Worm (Caenorhabditis elegans): ENCODE measurements around the gene C55A6.7.

The C55A6.7 gene

DNA sequence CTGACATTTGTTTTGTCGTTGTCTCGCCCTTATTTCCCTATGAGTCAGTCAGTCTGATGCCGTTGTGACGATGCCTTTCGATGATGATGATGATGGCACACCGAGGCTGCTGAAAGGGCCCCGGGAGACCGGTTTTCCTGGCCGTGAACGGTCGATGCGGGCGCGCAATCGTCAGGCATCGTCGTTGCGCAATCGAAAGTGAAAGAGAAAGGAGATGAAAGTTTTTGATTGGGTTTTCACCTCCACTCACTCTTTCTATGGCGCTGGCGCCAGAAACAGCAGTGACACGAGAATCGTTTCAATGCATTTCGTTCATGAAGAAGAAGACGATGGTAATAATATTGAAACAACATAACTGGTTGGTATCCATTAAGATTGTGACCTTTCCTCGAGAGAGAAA lies 12.6 kb upstream of the C55A6.7 start (continued):
- TF ChIP-seq daf-12 (tag; optimal IDR thresholded peaks at IDR 0.05) (no peak), ceh-62 (tag; optimal IDR thresholded peaks at IDR 0.05) (no peak), egl-27 (tag; optimal IDR thresholded peaks at IDR 0.05) (no peak), lir-3 (tag; optimal IDR thresholded peaks at IDR 0.05) (no peak), lsy-2 (tag; optimal IDR thresholded peaks at IDR 0.05) (no peak), daf-19 (GFP tag; conservative IDR thresholded peaks at IDR 0.05) (no peak), snpc-4 (tag; optimal IDR thresholded peaks at IDR 0.05) (no peak), unc-130 (GFP tag; optimal IDR thresholded peaks at IDR 0.05) (no peak), zip-11 (GFP tag; IDR thresholded peaks at IDR 0.05) (no peak), mxl-2 (GFP tag; conservative IDR thresholded peaks at IDR 0.05) (no peak), F49E8.2 (tag; optimal IDR thresholded peaks at IDR 0.05; ENCODE audit: borderline replicate concordance) (no peak), zfp-3 (GFP tag; conservative IDR thresholded peaks at IDR 0.05) (no peak; the same call in 1 of the 2 replicates), hlh-30 (tag; optimal IDR thresholded peaks at IDR 0.05; ENCODE audit: insufficient read depth) (peak; percentile 36), fkh-10 (GFP tag; optimal IDR thresholded peaks at IDR 0.05) (no peak), zag-1 (tag; optimal IDR thresholded peaks at IDR 0.05) (no peak), Y105C5A.15 (GFP tag; IDR thresholded peaks at IDR 0.05) (no peak), nhr-76 (tag; optimal IDR thresholded peaks at IDR 0.05) (no peak), ztf-11 (tag; optimal IDR thresholded peaks at IDR 0.05) (no peak), cey-2 (tag; optimal IDR thresholded peaks at IDR 0.05; ENCODE audit: borderline replicate concordance, insufficient read depth) (no peak), F26F4.8 (GFP tag; conservative IDR thresholded peaks at IDR 0.05) (no peak), hmg-1.1 (GFP tag; IDR thresholded peaks at IDR 0.05) (peak; percentile 34; the same call in 1 of the 2 replicates), madf-9 (GFP tag; conservative IDR thresholded peaks at IDR 0.05) (no peak), pha-4 (GFP tag; IDR thresholded peaks at IDR 0.05) (no peak), pha-4 (tag; optimal IDR thresholded peaks at IDR 0.05) (no peak), nhr-42 (GFP tag; IDR thresholded peaks at IDR 0.05) (no peak), ZK546.5 (tag; optimal IDR thresholded peaks at IDR 0.05) (no peak), lin-29 (GFP tag; IDR thresholded peaks at IDR 0.05) (0 out of 2 replicates have a peak, but pooled peaks have one; percentile 25), nhr-25 (tag; optimal IDR thresholded peaks at IDR 0.05; ENCODE audit: borderline replicate concordance, insufficient read depth) (peak; percentile 87), php-3 (GFP tag; IDR thresholded peaks at IDR 0.05) (no peak), dpl-1 (GFP tag; optimal IDR thresholded peaks at IDR 0.05) (no peak), mes-2 (tag; optimal IDR thresholded peaks at IDR 0.05; ENCODE audit: poor library complexity, severe bottlenecking) (peak; percentile 33), lim-7 (GFP tag; IDR thresholded peaks at IDR 0.05) (peak; percentile 42; the same call in 1 of the 2 replicates), mdl-1 (tag; optimal IDR thresholded peaks at IDR 0.05) (peak in 1 of 2 experiments; percentile 70), F44E2.7 (GFP tag; IDR thresholded peaks at IDR 0.05) (no peak), ceh-44 (GFP tag; IDR thresholded peaks at IDR 0.05) (no peak), D1046.2 (GFP tag; IDR thresholded peaks at IDR 0.05) (no peak), duxl-1 (tag; optimal IDR thresholded peaks at IDR 0.05; ENCODE audit: poor library complexity) (no peak), zip-2 (tag; optimal IDR thresholded peaks at IDR 0.05) (no peak), hlh-11 (tag; optimal IDR thresholded peaks at IDR 0.05) (peak; percentile 74), Y5F2A.4 (GFP tag; optimal IDR thresholded peaks at IDR 0.05) (no peak), saeg-2 (GFP tag; IDR thresholded peaks at IDR 0.05) (no peak), spr-3 (GFP tag; optimal IDR thresholded peaks at IDR 0.05) (no peak), nhr-102 (tag; optimal IDR thresholded peaks at IDR 0.05) (no peak), dmd-9 (GFP tag; IDR thresholded peaks at IDR 0.05) (no peak), ZK337.2 (GFP tag; IDR thresholded peaks at IDR 0.05) (no peak), fos-1 (tag; optimal IDR thresholded peaks at IDR 0.05) (no peak), madf-5 (GFP tag; IDR thresholded peaks at IDR 0.05) (peak; percentile 57 to 69; a peak in 3 of 4 replicates), tag-97 (GFP tag; IDR thresholded peaks at IDR 0.05) (no peak), nhr-10 (tag; optimal IDR thresholded peaks at IDR 0.05) (no peak), mxl-3 (GFP tag; optimal IDR thresholded peaks at IDR 0.05) (peak; percentile 62), nhr-111 (GFP tag; optimal IDR thresholded peaks at IDR 0.05) (no peak)
